Worm (Caenorhabditis elegans) whole organism, young adult: Measurements from ENCODE around the gene T09F5.1.

Source experiments
- C17E4.6 ChIP-seq: fragments of 200-800 bp; sonication (Bioruptor generic); IDR thresholded peaks from 2 replicates; pipeline ENCODE4 v1.3.6; 2022; ENCODE audit warnings: missing genetic modification reagents, missing genetic modification characterization, missing compliant biosample characterization
- F10E7.11 ChIP-seq: sonication (generic microtip); optimal IDR thresholded peaks from 2 replicates; lab custom pipeline; 2017; ENCODE audit warnings: mild to moderate bottlenecking, missing genetic modification characterization, moderate library complexity, missing compliant biosample characterization
- F33H1.4 ChIP-seq: fragments of 200-800 bp; sonication (Bioruptor generic); IDR thresholded peaks from 2 replicates; pipeline ENCODE4 v1.3.6; 2022; ENCODE audit warnings: missing genetic modification reagents, missing genetic modification characterization, missing compliant biosample characterization
- F37B4.10 ChIP-seq: fragments of 200-800 bp; sonication (Bioruptor generic); IDR thresholded peaks from 2 replicates; pipeline ENCODE4 v1.3.6; 2022; ENCODE audit warnings: missing genetic modification characterization, missing compliant biosample characterization
- F39B2.1 ChIP-seq: fragments of 200-800 bp; sonication (Bioruptor generic); IDR thresholded peaks from 2 replicates; pipeline ENCODE4 v1.3.6; 2022; ENCODE audit warnings: missing genetic modification reagents, missing genetic modification characterization, missing compliant biosample characterization
- F57C9.4 ChIP-seq: sonication (generic microtip); optimal IDR thresholded peaks from 2 replicates; lab custom pipeline; 2017; ENCODE audit warnings: mild to moderate bottlenecking, missing genetic modification characterization, missing compliant biosample characterization
- K11D2.4 ChIP-seq: fragments of 200-800 bp; sonication (Bioruptor generic); IDR thresholded peaks from 2 replicates; pipeline ENCODE4 v1.3.6; 2022; ENCODE audit warnings: missing genetic modification reagents, missing genetic modification characterization, missing compliant biosample characterization
- T07F8.4 ChIP-seq: sonication (generic microtip); optimal IDR thresholded peaks from 2 replicates; lab custom pipeline; 2016; ENCODE audit warnings: mild to moderate bottlenecking, missing genetic modification characterization, moderate library complexity, missing compliant biosample characterization
- T26A5.8 ChIP-seq: sonication (generic microtip); optimal IDR thresholded peaks from 2 replicates; lab custom pipeline; 2016; ENCODE audit warnings: missing genetic modification characterization, missing compliant biosample characterization
- Y53F4B.3 ChIP-seq: fragments of 200-800 bp; sonication (Bioruptor generic); IDR thresholded peaks from 2 replicates; pipeline ENCODE4 v1.3.6; 2022; ENCODE audit warnings: missing genetic modification reagents, missing genetic modification characterization, missing compliant biosample characterization
- Y95B8A.8 ChIP-seq: fragments of 200-800 bp; sonication (Bioruptor generic); IDR thresholded peaks from 2 replicates; pipeline ENCODE4 v1.3.6; 2022; ENCODE audit warnings: missing genetic modification reagents, missing genetic modification characterization, missing compliant biosample characterization
- aptf-2 ChIP-seq: fragments of 200-800 bp; sonication (Bioruptor generic); conservative IDR thresholded peaks from 2 replicates; pipeline ENCODE4 v1.3.6; 2022; ENCODE audit warnings: missing genetic modification reagents, missing genetic modification characterization, missing compliant biosample characterization
- atf-7 ChIP-seq: sonication (generic microtip); optimal IDR thresholded peaks from 2 replicates; lab custom pipeline; 2017; ENCODE audit warnings: mild to moderate bottlenecking, missing genetic modification characterization, missing compliant biosample characterization
- athp-1 ChIP-seq: sonication (generic microtip); optimal IDR thresholded peaks from 2 replicates; lab custom pipeline; 2017; ENCODE audit warnings: mild to moderate bottlenecking, missing genetic modification characterization, missing compliant biosample characterization
- attf-3 ChIP-seq: fragments of 200-800 bp; sonication (Bioruptor generic); conservative IDR thresholded peaks from 2 replicates; pipeline ENCODE4 v1.3.6; 2022; ENCODE audit warnings: missing genetic modification reagents, missing genetic modification characterization, missing compliant biosample characterization
- attf-5 ChIP-seq: fragments of 200-800 bp; sonication (Bioruptor generic); optimal IDR thresholded peaks from 2 replicates; lab custom pipeline; 2018; ENCODE audit warnings: mild to moderate bottlenecking, missing genetic modification characterization, missing compliant biosample characterization
- ccch-3 ChIP-seq: fragments of 200-800 bp; sonication (Bioruptor generic); optimal IDR thresholded peaks from 2 replicates; lab custom pipeline; 2018; ENCODE audit warnings: mild to moderate bottlenecking, missing genetic modification characterization, missing compliant biosample characterization
- cebp-1 ChIP-seq, 2 experiments: fragments of 200-800 bp in 1 of 2; sonication (Bioruptor generic) in 1 of 2; sonication (generic microtip) in 1 of 2; IDR thresholded peaks in 1 of 2; optimal IDR thresholded peaks in 1 of 2; 2 replicates each; pipeline versions ENCODE4 v1.3.6 to Lab custom; 2017 to 2022; ENCODE audit warnings: missing compliant biosample characterization in 2 of 2, missing genetic modification characterization in 2 of 2, mild to moderate bottlenecking in 1 of 2, missing genetic modification reagents in 1 of 2, moderate library complexity in 1 of 2
- ceh-40 ChIP-seq: fragments of 200-800 bp; sonication (Bioruptor generic); IDR thresholded peaks from 2 replicates; pipeline ENCODE4 v1.3.6; 2022; ENCODE audit warnings: missing genetic modification characterization, missing compliant biosample characterization
- dox-1 ChIP-seq: fragments of 200-800 bp; sonication (Bioruptor generic); IDR thresholded peaks from 2 replicates; pipeline ENCODE4 v1.3.6; 2022; ENCODE audit warnings: missing genetic modification reagents, missing genetic modification characterization, missing compliant biosample characterization
- fkh-3 ChIP-seq: sonication (generic microtip); optimal IDR thresholded peaks from 2 replicates; lab custom pipeline; 2016; ENCODE audit warnings: mild to moderate bottlenecking, missing genetic modification characterization, missing compliant biosample characterization
- hsf-1 ChIP-seq: fragments of 200-800 bp; sonication (Bioruptor generic); IDR thresholded peaks from 2 replicates; pipeline ENCODE4 v1.3.6; 2022; ENCODE audit warnings: missing genetic modification reagents, missing genetic modification characterization, missing compliant biosample characterization
- lin-26 ChIP-seq: fragments of 200-800 bp; sonication (Bioruptor generic); IDR thresholded peaks from 2 replicates; pipeline ENCODE4 v1.3.6; 2022; ENCODE audit warnings: missing genetic modification reagents, missing genetic modification characterization, missing compliant biosample characterization
- lin-40 ChIP-seq: sonication (generic microtip); optimal IDR thresholded peaks from 2 replicates; lab custom pipeline; 2016; ENCODE audit warnings: missing genetic modification characterization, mild to moderate bottlenecking, missing compliant biosample characterization, missing genotype, missing genetic modification reagents
- lin-54 ChIP-seq: fragments of 200-800 bp; sonication (Bioruptor generic); optimal IDR thresholded peaks from 2 replicates; lab custom pipeline; 2018; ENCODE audit warnings: mild to moderate bottlenecking, missing genetic modification characterization, missing compliant biosample characterization
- madf-6 ChIP-seq: fragments of 200-800 bp; sonication (Bioruptor generic); IDR thresholded peaks from 2 replicates; pipeline ENCODE4 v1.3.6; 2022; ENCODE audit warnings: missing genetic modification reagents, missing genetic modification characterization, missing compliant biosample characterization
- madf-8 ChIP-seq: fragments of 200-800 bp; sonication (Bioruptor generic); conservative IDR thresholded peaks from 2 replicates; pipeline ENCODE4 v1.3.6; 2022; ENCODE audit warnings: missing genetic modification reagents, missing genetic modification characterization, missing compliant biosample characterization
- mes-4 ChIP-seq: sonication (generic microtip); optimal IDR thresholded peaks from 2 replicates; lab custom pipeline; 2016; ENCODE audit warnings: missing genotype, missing genetic modification characterization, missing compliant biosample characterization
- nfya-1 ChIP-seq: sonication (generic microtip); optimal IDR thresholded peaks from 2 replicates; lab custom pipeline; 2017; ENCODE audit warnings: antibody characterized with exemption, missing compliant biosample characterization, missing genetic modification characterization, borderline replicate concordance; ENCODE audit not compliant: insufficient read depth
- nfya-2 ChIP-seq: fragments of 200-800 bp; sonication (Bioruptor generic); IDR thresholded peaks from 2 replicates; pipeline ENCODE4 v1.3.6; 2022; ENCODE audit warnings: missing genetic modification reagents, missing genetic modification characterization, missing compliant biosample characterization
- nfyb-1 ChIP-seq: fragments of 200-800 bp; sonication (Bioruptor generic); IDR thresholded peaks from 2 replicates; pipeline ENCODE4 v1.3.6; 2022; ENCODE audit warnings: missing genetic modification reagents, missing genetic modification characterization, missing compliant biosample characterization
- nhr-179 ChIP-seq: sonication (generic microtip); optimal IDR thresholded peaks from 2 replicates; lab custom pipeline; 2016; ENCODE audit warnings: mild to moderate bottlenecking, missing genetic modification characterization, missing compliant biosample characterization
- pha-4 ChIP-seq: fragments of 150-350 bp; sonication (generic microtip); optimal IDR thresholded peaks from 2 replicates; lab custom pipeline; 2014; ENCODE audit warnings: missing biosample characterization, missing genetic modification reagents, missing genetic modification characterization
- repo-1 ChIP-seq: sonication (generic microtip); optimal IDR thresholded peaks from 2 replicates; lab custom pipeline; 2017; ENCODE audit warnings: mild to moderate bottlenecking, missing genetic modification characterization, missing compliant biosample characterization
- rpc-1 ChIP-seq, 2 experiments: fragments of 150-350 bp in 1 of 2; sonication (generic microtip) in 1 of 2; optimal IDR thresholded peaks; 2 replicates each; lab custom pipeline; 2014 to 2018; ENCODE audit warnings: missing biosample characterization in 1 of 2, missing genetic modification characterization in 1 of 2, missing genetic modification reagents in 1 of 2, missing genotype in 1 of 2
- snpc-3.4 ChIP-seq: sonication (generic microtip); optimal IDR thresholded peaks from 2 replicates; lab custom pipeline; 2017; ENCODE audit warnings: missing genetic modification characterization, mild to moderate bottlenecking, missing compliant biosample characterization, antibody characterized with exemption, moderate library complexity, missing genotype, missing genetic modification reagents
- snpc-4 ChIP-seq, 5 experiments: fragments of 150-350 bp in 1 of 5; sonication (generic microtip) in 4 of 5; optimal IDR thresholded peaks; 2 replicates each; lab custom pipeline; 2014 to 2018; ENCODE audit warnings: missing genetic modification characterization in 5 of 5, missing biosample characterization in 3 of 5, antibody characterized with exemption in 2 of 5, mild to moderate bottlenecking in 2 of 5, missing compliant biosample characterization in 2 of 5, missing genotype in 2 of 5, moderate library complexity in 2 of 5, missing genetic modification reagents in 1 of 5
- tbx-9 ChIP-seq: sonication (generic microtip); optimal IDR thresholded peaks from 2 replicates; lab custom pipeline; 2016; ENCODE audit warnings: borderline replicate concordance, missing genetic modification characterization, inconsistent platforms, missing compliant biosample characterization
- tlf-1 ChIP-seq: fragments of 200-800 bp; sonication (Bioruptor generic); optimal IDR thresholded peaks from 2 replicates; lab custom pipeline; 2018; ENCODE audit warnings: mild to moderate bottlenecking, missing genetic modification characterization, missing compliant biosample characterization
- xnd-1 ChIP-seq: sonication (generic microtip); optimal IDR thresholded peaks from 2 replicates; lab custom pipeline; 2016; ENCODE audit warnings: missing genotype, missing genetic modification reagents, missing genetic modification characterization, missing compliant biosample characterization
- zim-3 ChIP-seq: sonication (generic microtip); optimal IDR thresholded peaks from 2 replicates; lab custom pipeline; 2017; ENCODE audit warnings: mild to moderate bottlenecking, missing genetic modification characterization, moderate library complexity, missing compliant biosample characterization
- ztf-18 ChIP-seq: sonication (generic microtip); optimal IDR thresholded peaks from 2 replicates; lab custom pipeline; 2016; ENCODE audit warnings: missing genotype, mild to moderate bottlenecking, missing genetic modification characterization, missing compliant biosample characterization
- ztf-25 ChIP-seq: fragments of 200-800 bp; sonication (Bioruptor generic); IDR thresholded peaks from 2 replicates; pipeline ENCODE4 v1.3.6; 2022; ENCODE audit warnings: missing genetic modification reagents, missing genetic modification characterization, missing compliant biosample characterization
- ztf-6 ChIP-seq: fragments of 200-800 bp; sonication (Bioruptor generic); IDR thresholded peaks from 2 replicates; pipeline ENCODE4 v1.3.6; 2022; ENCODE audit warnings: missing genetic modification reagents, missing genetic modification characterization, missing compliant biosample characterization

Gene T09F5.1

DNA sequence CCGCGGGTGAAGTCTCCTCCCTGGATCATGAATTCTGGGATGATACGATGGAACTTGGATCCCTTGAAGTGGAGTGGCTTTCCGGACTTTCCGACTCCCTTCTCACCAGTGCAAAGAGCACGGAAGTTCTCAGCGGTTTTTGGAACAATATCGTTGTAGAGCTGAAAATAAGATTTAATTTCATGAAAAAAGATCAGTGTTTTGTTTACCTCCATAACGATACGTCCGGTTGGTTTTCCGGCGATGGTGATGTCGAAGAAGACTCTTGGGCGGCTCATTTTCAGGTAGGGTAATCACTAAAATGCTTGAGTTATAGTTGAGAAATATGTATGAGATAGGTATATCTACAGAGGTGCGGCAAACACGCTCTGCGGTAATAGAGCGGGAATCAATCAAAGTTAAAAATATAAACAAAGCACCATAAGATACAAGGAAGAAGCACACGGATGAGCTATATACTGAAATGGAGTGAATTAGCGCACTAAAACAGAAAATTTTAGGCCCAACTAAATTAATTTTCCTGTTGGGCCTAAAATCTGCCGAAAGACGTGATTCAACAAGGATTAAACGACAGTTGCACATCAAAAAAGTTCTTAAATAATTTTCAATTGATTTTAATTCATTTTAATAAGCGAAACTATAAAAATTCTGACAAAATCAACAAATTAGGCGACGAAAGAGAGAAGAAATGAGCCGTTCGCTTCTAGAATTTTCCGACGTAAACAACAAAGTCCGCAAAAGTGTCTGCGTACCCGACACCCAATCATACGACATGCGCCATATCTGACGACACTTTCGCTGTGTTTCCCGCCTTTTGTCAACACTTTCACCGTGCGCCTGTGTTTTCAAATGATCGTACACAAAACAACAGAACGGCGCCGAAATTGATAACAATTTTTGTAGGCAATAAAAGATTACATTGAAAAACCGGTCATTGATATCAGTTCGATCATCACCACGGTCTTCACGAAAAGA is 38.5 kb downstream of the T09F5.1 start, which contains the start of the genes cyn-7 and bath-36 (continued):
- no peak for TF ChIP-seq zim-3 (tag; lab: Kevin White, UChicago)
- no peak; the same call in 1 of the 2 replicates for TF ChIP-seq cebp-1 (GFP tag; IDR thresholded peaks at IDR 0.05; lab: Robert Waterston, UW)
- peak; percentile 61 for TF ChIP-seq cebp-1 (tag; optimal IDR thresholded peaks at IDR 0.05; lab: Kevin White, UChicago)
- no peak for TF ChIP-seq T07F8.4 (tag; lab: Kevin White, UChicago)
- no peak for TF ChIP-seq mes-4 (tag; lab: Kevin White, UChicago)
- TF ChIP-seq nfyb-1 (GFP tag; lab: Robert Waterston, UW), result peak; percentile 53; the same call in 1 of the 2 replicates
- TF ChIP-seq madf-8 (GFP tag; lab: Robert Waterston, UW), result peak; percentile 67
- no peak for TF ChIP-seq Y53F4B.3 (GFP tag; lab: Robert Waterston, UW)
- no peak for TF ChIP-seq snpc-4 (GFP tag; optimal IDR thresholded peaks at IDR 0.05; lab: Kevin White, UChicago)
- peak in 2 of 4 experiments; percentile 68 to 71 for TF ChIP-seq snpc-4 (tag; optimal IDR thresholded peaks at IDR 0.05; lab: Kevin White, UChicago)
- peak; percentile 99 for TF ChIP-seq hsf-1 (GFP tag; lab: Robert Waterston, UW)
- TF ChIP-seq Y95B8A.8 (GFP tag; lab: Robert Waterston, UW), result 0 out of 2 replicates have a peak, but pooled peaks have one; percentile 26
- no peak for TF ChIP-seq F57C9.4
- TF ChIP-seq T26A5.8 (tag; lab: Kevin White, UChicago), result no peak
- no peak for TF ChIP-seq ztf-6 (GFP tag; lab: Robert Waterston, UW)
- no peak for TF ChIP-seq tbx-9 (tag; lab: Kevin White, UChicago)
- TF ChIP-seq nfya-1 (tag; lab: Kevin White, UChicago), result no peak
- peak; percentile 71; the same call in 1 of the 2 replicates for TF ChIP-seq K11D2.4
- no peak; the same call in 1 of the 2 replicates for TF ChIP-seq attf-3 (GFP tag; lab: Robert Waterston, UW)
- TF ChIP-seq aptf-2 (GFP tag; lab: Robert Waterston, UW), result no peak
- no peak for TF ChIP-seq ztf-18 (tag; lab: Kevin White, UChicago)
- TF ChIP-seq athp-1, result no peak
- peak; percentile 90 for TF ChIP-seq madf-6
- peak; percentile 36 for TF ChIP-seq pha-4 (tag; lab: Kevin White, UChicago)
- peak; percentile 65 for TF ChIP-seq xnd-1
- TF ChIP-seq ceh-40 (GFP tag; lab: Robert Waterston, UW), result no peak
- TF ChIP-seq lin-40, result peak; percentile 85
- TF ChIP-seq repo-1 (tag; lab: Kevin White, UChicago), result peak; percentile 14
- TF ChIP-seq attf-5, result peak; percentile 56
- peak; percentile 56 for TF ChIP-seq F33H1.4 (GFP tag; lab: Robert Waterston, UW)
- no peak for TF ChIP-seq F39B2.1 (GFP tag; lab: Robert Waterston, UW)
- TF ChIP-seq fkh-3 (tag; lab: Kevin White, UChicago), result no peak
- TF ChIP-seq atf-7 (tag; lab: Kevin White, UChicago), result peak; percentile 28
- TF ChIP-seq lin-54 (GFP tag; lab: Kevin White, UChicago), result peak; percentile 83
- peak; percentile 34; the same call in 1 of the 2 replicates for TF ChIP-seq lin-26 (GFP tag; lab: Robert Waterston, UW)
- no peak for TF ChIP-seq ztf-25
- 0 out of 2 replicates have a peak, but pooled peaks have one; percentile 26 for TF ChIP-seq C17E4.6 (GFP tag; lab: Robert Waterston, UW)
- peak; percentile 28 for TF ChIP-seq rpc-1 (optimal IDR thresholded peaks at IDR 0.05; lab: Kevin White, UChicago)
- TF ChIP-seq rpc-1 (tag; optimal IDR thresholded peaks at IDR 0.05; lab: Kevin White, UChicago), result no peak
- TF ChIP-seq dox-1 (GFP tag; lab: Robert Waterston, UW), result peak; percentile 68
- TF ChIP-seq tlf-1 (GFP tag; lab: Kevin White, UChicago), result peak; percentile 86
- TF ChIP-seq nhr-179 (tag; lab: Kevin White, UChicago), result no peak
- no peak for TF ChIP-seq ccch-3
- no peak for TF ChIP-seq nfya-2 (GFP tag; lab: Robert Waterston, UW)
- no peak for TF ChIP-seq F37B4.10 (GFP tag; lab: Robert Waterston, UW)
- peak; percentile 76 for TF ChIP-seq snpc-3.4 (tag; lab: Kevin White, UChicago)
- TF ChIP-seq F10E7.11 (tag; lab: Kevin White, UChicago), result no peak
